Fruit fly (Drosophila melanogaster) whole organism, embryonic: Measurements from ENCODE around the gene Vha68-3.
A peak's percentile ranks its signal among the peaks of the same experiment; 100 is the strongest.

Experiments used
- Bteb2 ChIP-seq: fragments of 200-800 bp; sonication (Bioruptor generic); optimal IDR thresholded peaks from 2 replicates; lab custom pipeline; 2016; ENCODE audit warnings: missing biosample characterization, missing genetic modification characterization
- CG10543 ChIP-seq: fragments of 200-800 bp; sonication (Bioruptor generic); optimal IDR thresholded peaks from 3 replicates; lab custom pipeline; 2017; ENCODE audit warnings: missing biosample characterization, mild to moderate bottlenecking, missing genetic modification characterization, moderate library complexity
- CG12391 ChIP-seq: fragments of 200-800 bp; sonication (Bioruptor generic); optimal IDR thresholded peaks from 3 replicates; lab custom pipeline; 2018; ENCODE audit warnings: missing biosample characterization, mild to moderate bottlenecking, missing genetic modification characterization, moderate library complexity
- CG12659 ChIP-seq: fragments of 200-800 bp; sonication (Bioruptor generic); optimal IDR thresholded peaks from 3 replicates; lab custom pipeline; 2017; ENCODE audit warnings: mild to moderate bottlenecking, missing biosample characterization, missing genetic modification reagents, missing genetic modification characterization
- CG15601 ChIP-seq: fragments of 200-800 bp; sonication (Bioruptor generic); optimal IDR thresholded peaks from 3 replicates; lab custom pipeline; 2019; ENCODE audit warnings: missing biosample characterization, mild to moderate bottlenecking, missing genetic modification characterization, moderate library complexity
- CG2116 ChIP-seq: fragments of 200-800 bp; sonication (Bioruptor generic); optimal IDR thresholded peaks from 3 replicates; lab custom pipeline; 2018; ENCODE audit warnings: missing biosample characterization, mild to moderate bottlenecking, missing genetic modification characterization
- CG3847 ChIP-seq: fragments of 200-800 bp; sonication (Bioruptor generic); IDR thresholded peaks from 2 replicates; pipeline ENCODE4 v1.3.6; 2022; ENCODE audit warnings: missing biosample characterization, missing genetic modification characterization
- CG7928 ChIP-seq: fragments of 200-800 bp; sonication (Bioruptor generic); optimal IDR thresholded peaks from 2 replicates; lab custom pipeline; 2017; ENCODE audit warnings: missing biosample characterization, mild to moderate bottlenecking, missing genetic modification characterization
- CG8478 ChIP-seq: fragments of >200 bp; optimal IDR thresholded peaks from 2 replicates; lab custom pipeline; 2018
- CG9932 ChIP-seq: fragments of 200-800 bp; sonication (Bioruptor generic); IDR thresholded peaks from 2 replicates; pipeline ENCODE4 v1.3.6; 2022; ENCODE audit warnings: missing biosample characterization, missing genetic modification characterization
- Deaf1 ChIP-seq: fragments of 200-800 bp; optimal IDR thresholded peaks from 3 replicates; lab custom pipeline; 2019; ENCODE audit warnings: missing biosample characterization, mild to moderate bottlenecking, missing genetic modification characterization, moderate library complexity
- Dll ChIP-seq: fragments of 200-800 bp; sonication (Bioruptor generic); IDR thresholded peaks from 4 replicates; pipeline ENCODE4 v1.3.6; 2022; ENCODE audit warnings: missing biosample characterization, missing genetic modification characterization; ENCODE audit not compliant: partially characterized antibody
- Drgx ChIP-seq: fragments of 200-800 bp; sonication (Bioruptor generic); IDR thresholded peaks from 2 replicates; pipeline ENCODE4 v1.3.6; 2022; ENCODE audit warnings: missing biosample characterization, missing genetic modification characterization
- Ets65A ChIP-seq: fragments of 200-800 bp; sonication (Bioruptor generic); peaks from one replicate; lab custom pipeline; 2016; ENCODE audit warnings: missing biosample characterization, missing genetic modification characterization
- Med ChIP-seq: fragments of 200-800 bp; sonication (Bioruptor generic); peaks from one replicate; lab custom pipeline; 2016; ENCODE audit warnings: missing biosample characterization, missing genetic modification characterization, mild to moderate bottlenecking, inconsistent platforms, moderate library complexity
- Poxn ChIP-seq: fragments of 200-800 bp; sonication (Bioruptor generic); IDR thresholded peaks from 2 replicates; pipeline ENCODE4 v1.3.6; 2022; ENCODE audit warnings: missing biosample characterization, missing genetic modification characterization
- ato ChIP-seq: fragments of 200-800 bp; sonication (Bioruptor generic); IDR thresholded peaks from 2 replicates; pipeline ENCODE4 v1.3.6; 2022; ENCODE audit warnings: missing biosample characterization, missing genetic modification characterization; ENCODE audit not compliant: partially characterized antibody
- bcd ChIP-seq: fragments of 200-800 bp; sonication (Bioruptor generic); optimal IDR thresholded peaks from 2 replicates; lab custom pipeline; 2017; ENCODE audit warnings: missing biosample characterization, mild to moderate bottlenecking, missing genetic modification characterization
- bsh ChIP-seq, 2 experiments: fragments of 200-800 bp; sonication (Bioruptor generic); optimal IDR thresholded peaks; 2 replicates each; lab custom pipeline; 2017 to 2018; ENCODE audit warnings: mild to moderate bottlenecking in 2 of 2, missing biosample characterization in 2 of 2, missing genetic modification characterization in 2 of 2, moderate library complexity in 1 of 2
- esg ChIP-seq: fragments of 200-800 bp; sonication (Bioruptor generic); conservative IDR thresholded peaks from 2 replicates; pipeline ENCODE4 v1.3.6; 2022; ENCODE audit warnings: missing biosample characterization, missing genetic modification characterization

Vha68-3 gene

DNA sequence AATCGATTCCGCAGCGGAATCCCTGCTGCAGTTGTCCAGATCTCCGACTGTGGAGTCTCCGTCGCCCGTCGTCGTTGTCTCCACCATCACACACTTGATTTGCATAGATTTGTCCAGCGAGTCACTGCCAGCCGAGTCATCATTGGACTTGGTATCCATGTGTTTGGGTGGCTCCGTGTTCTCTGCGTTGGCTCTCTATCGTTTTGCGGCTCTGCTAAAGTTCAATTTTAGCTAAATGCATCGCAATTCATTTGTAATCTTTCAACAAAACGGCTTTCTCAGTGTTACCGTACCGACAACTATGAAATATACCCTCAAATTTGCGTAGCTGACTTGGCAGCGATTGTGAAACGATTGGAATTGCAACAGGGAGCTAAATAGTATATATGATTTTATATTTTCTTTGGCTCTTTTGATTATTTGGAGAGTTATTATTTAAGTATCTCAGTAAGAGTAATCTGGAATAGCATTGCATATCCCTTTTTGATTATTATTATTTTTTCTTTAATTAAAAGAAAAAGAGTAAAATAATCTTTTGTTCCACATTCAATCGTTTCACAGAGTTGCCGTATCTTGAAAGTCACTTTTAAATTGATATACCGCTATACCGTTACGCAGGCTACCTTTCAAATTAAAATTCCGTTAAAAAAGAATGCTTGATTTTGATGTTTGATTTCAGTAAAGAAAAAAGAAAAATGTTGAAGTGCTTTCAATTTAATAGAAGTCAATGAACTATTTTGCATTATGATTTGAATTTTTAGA, 42.6 kb downstream of the Vha68-3 start, which contains the start of gene CG9933 (continued):
- TF ChIP-seq CG3847 (GFP tag; lab: Robert Waterston, UW) (no peak), Poxn (GFP tag; lab: Robert Waterston, UW) (no peak), CG10543 (no peak), ato (GFP tag; lab: Robert Waterston, UW) (no peak), CG12659 (GFP tag; lab: Kevin White, UChicago) (peak; percentile 37), Drgx (no peak), CG2116 (GFP tag; lab: Kevin White, UChicago) (peak; percentile 46), Dll (no peak), esg (GFP tag; lab: Robert Waterston, UW) (no peak), CG15601 (peak; percentile 66), Deaf1 (tag; lab: Kevin White, UChicago) (no peak), Bteb2 (GFP tag; lab: Kevin White, UChicago) (no peak)

DNA sequence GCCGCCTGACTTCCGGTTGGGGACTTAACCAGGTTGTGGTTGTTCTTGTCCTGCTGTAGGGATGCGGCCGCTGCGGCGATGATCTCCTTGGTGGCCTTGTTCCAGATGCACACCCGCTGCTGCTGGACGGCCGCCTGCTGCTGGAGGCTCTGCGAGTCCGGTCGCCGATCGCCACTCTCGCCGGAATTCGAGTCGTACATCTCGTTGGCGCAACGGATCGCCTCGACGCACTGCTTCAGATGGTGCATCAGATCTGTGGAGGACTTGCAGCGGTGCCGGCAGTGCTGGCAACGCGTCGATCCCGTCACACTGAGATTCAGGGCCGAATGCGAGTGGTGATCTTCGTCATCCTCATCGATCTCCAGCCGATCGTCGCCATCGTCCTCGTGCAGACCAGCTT, 50.3 kb downstream of the Vha68-3 start:
- TF ChIP-seq Med (GFP tag; lab: Kevin White, UChicago) = peak; percentile 35
- no peak for TF ChIP-seq bsh (GFP tag; optimal IDR thresholded peaks at IDR 0.05; lab: Kevin White, UChicago)
- TF ChIP-seq CG8478 = peak; percentile 71
- TF ChIP-seq CG12391 = no peak
- no peak for TF ChIP-seq CG7928 (GFP tag; lab: Kevin White, UChicago)
- TF ChIP-seq CG9932 (GFP tag; lab: Robert Waterston, UW) = peak; percentile 40; the same call in 1 of the 2 replicates
- TF ChIP-seq Ets65A (GFP tag; lab: Kevin White, UChicago) = peak; percentile 53
- no peak for TF ChIP-seq bcd
